Worm (Caenorhabditis elegans): ENCODE results near the gene gnrr-3.

Gene gnrr-3

ce11 chrX:10084050-10084672 is 34.9 kb downstream of the gnrr-3 start, which contains the start of gene W07E11.1:
TSS of gene W07E11.1 (plus strand) at chrX:10084622.
- TF ChIP-seq ces-1 (GFP tag; optimal IDR thresholded peaks at IDR 0.05) (no peak), dsc-1 (tag; optimal IDR thresholded peaks at IDR 0.05) (no peak), lin-39 (tag; optimal IDR thresholded peaks at IDR 0.05) (no peak), hlh-17 (GFP tag; optimal IDR thresholded peaks at IDR 0.05; ENCODE audit: borderline replicate concordance) (no peak), C16A3.4 (tag; optimal IDR thresholded peaks at IDR 0.05) (no peak), pax-3 (tag; optimal IDR thresholded peaks at IDR 0.05) (no peak), nhr-85 (tag) (peak; percentile 86), lin-13 (GFP tag; optimal IDR thresholded peaks at IDR 0.05) (no peak), snpc-4 (tag; optimal IDR thresholded peaks at IDR 0.05) (no peak), egl-27 (tag; optimal IDR thresholded peaks at IDR 0.05) (no peak), ceh-82 (tag; optimal IDR thresholded peaks at IDR 0.05) (no peak), nhr-28 (tag; optimal IDR thresholded peaks at IDR 0.05) (no peak), nhr-11 (tag; optimal IDR thresholded peaks at IDR 0.05) (no peak), mab-9 (GFP tag; IDR thresholded peaks at IDR 0.05) (no peak), nhr-47 (tag; optimal IDR thresholded peaks at IDR 0.05) (no peak), ama-1 (optimal IDR thresholded peaks at IDR 0.05) (no peak), nhr-90 (tag; optimal IDR thresholded peaks at IDR 0.05; ENCODE audit: poor library complexity) (peak; percentile 68), rnt-1 (tag; optimal IDR thresholded peaks at IDR 0.05) (no peak), elt-3 (tag; optimal IDR thresholded peaks at IDR 0.05) (peak in 3 of 6 experiments; percentile 25 to 76 (median 25)), hpl-2 (GFP tag; optimal IDR thresholded peaks at IDR 0.05) (no peak), mef-2 (tag; optimal IDR thresholded peaks at IDR 0.05) (no peak), ztf-4 (tag; optimal IDR thresholded peaks at IDR 0.05) (no peak), zag-1 (tag; optimal IDR thresholded peaks at IDR 0.05) (no peak), Y116A8C.19 (tag; optimal IDR thresholded peaks at IDR 0.05; ENCODE audit: borderline replicate concordance) (no peak), unc-30 (tag; optimal IDR thresholded peaks at IDR 0.05) (no peak), egl-13 (tag; optimal IDR thresholded peaks at IDR 0.05) (no peak), alr-1 (tag; optimal IDR thresholded peaks at IDR 0.05; ENCODE audit: borderline replicate concordance) (no peak), grh-1 (GFP tag; IDR thresholded peaks at IDR 0.05) (no peak), efl-1 (optimal IDR thresholded peaks at IDR 0.05) (no peak), efl-1 (GFP tag; optimal IDR thresholded peaks at IDR 0.05 in 1 of 2) (peak in 1 of 2 experiments; percentile 82), fkh-4 (tag; optimal IDR thresholded peaks at IDR 0.05; ENCODE audit: borderline replicate concordance) (no peak), jun-1 (tag; optimal IDR thresholded peaks at IDR 0.05) (no peak), elt-2 (tag; optimal IDR thresholded peaks at IDR 0.05) (peak; percentile 98), fos-1 (tag; optimal IDR thresholded peaks at IDR 0.05) (no peak), hlh-4 (tag; optimal IDR thresholded peaks at IDR 0.05) (no peak), dpl-1 (GFP tag; optimal IDR thresholded peaks at IDR 0.05) (no peak), ztf-11 (tag; optimal IDR thresholded peaks at IDR 0.05) (no peak), swsn-7 (tag; optimal IDR thresholded peaks at IDR 0.05) (no peak), ceh-63 (GFP tag; optimal IDR thresholded peaks at IDR 0.05) (no peak), aha-1 (tag; optimal IDR thresholded peaks at IDR 0.05) (no peak), skn-1 (tag; optimal IDR thresholded peaks at IDR 0.05) (no peak), nhr-76 (tag; optimal IDR thresholded peaks at IDR 0.05) (no peak), nhr-84 (tag; optimal IDR thresholded peaks at IDR 0.05) (no peak), tbx-2 (tag; optimal IDR thresholded peaks at IDR 0.05) (peak; percentile 28), unc-62 (GFP tag; optimal IDR thresholded peaks at IDR 0.05) (no peak), blmp-1 (tag; optimal IDR thresholded peaks at IDR 0.05) (peak; percentile 35), ceh-90 (tag; optimal IDR thresholded peaks at IDR 0.05) (no peak), sup-37 (GFP tag; optimal IDR thresholded peaks at IDR 0.05) (no peak), nhr-20 (tag; optimal IDR thresholded peaks at IDR 0.05) (peak; percentile 72), ceh-88 (GFP tag; IDR thresholded peaks at IDR 0.05) (no peak), irx-1 (tag; optimal IDR thresholded peaks at IDR 0.05) (no peak), efl-3 (GFP tag; optimal IDR thresholded peaks at IDR 0.05) (no peak), unc-130 (tag; optimal IDR thresholded peaks at IDR 0.05) (no peak)

Data from whole organism, L1 larva.